Worm (Caenorhabditis elegans) whole organism, L2 larva: ENCODE measurements around the gene C54H2.4.

Experiments used
- nhr-11 ChIP-seq: fragments of 150-350 bp; optimal IDR thresholded peaks from 2 replicates; lab custom pipeline; 2014; ENCODE audit warnings: missing biosample characterization, missing genetic modification characterization
- nhr-237 ChIP-seq: fragments of 150-350 bp; optimal IDR thresholded peaks from 2 replicates; lab custom pipeline; 2014; ENCODE audit warnings: missing biosample characterization, missing genetic modification characterization
- nhr-6 ChIP-seq: fragments of 150-350 bp; optimal IDR thresholded peaks from 2 replicates; lab custom pipeline; 2014; ENCODE audit warnings: missing biosample characterization, missing genetic modification characterization
- zag-1 ChIP-seq: fragments of 150-350 bp; optimal IDR thresholded peaks from 2 replicates; lab custom pipeline; 2014; ENCODE audit warnings: missing biosample characterization, missing genetic modification characterization

ce11 chrX:5743209-5743608, 27.3 kb downstream of the C54H2.4 start, which contains the start of gene gnrr-4:
- TF ChIP-seq nhr-11 (tag; lab: Kevin White, UChicago) (no peak), zag-1 (tag; lab: Kevin White, UChicago) (no peak), nhr-237 (no peak), nhr-6 (no peak)
